Fruit fly (Drosophila melanogaster): Measurements from ENCODE around the gene HemK2.

Gene HemK2

dm6 chr2L:2759654-2760053 lies at the start of gene HemK2, which contains the start of the genes Snapin and Tnpo-SR:
Gene HemK2, minus strand, starts transcription at chr2L:2759677.
Gene Snapin, minus strand, starts transcription at chr2L:2759677.
Gene Tnpo-SR, plus strand, starts transcription at chr2L:2759924.
- TF ChIP-seq CG8478 (optimal IDR thresholded peaks at IDR 0.05) (no peak), CTCF (optimal IDR thresholded peaks at IDR 0.05) (no peak)

- TF ChIP-seq CTCF (optimal IDR thresholded peaks at IDR 0.05), result no peak
- no peak for TF ChIP-seq CG8478 (optimal IDR thresholded peaks at IDR 0.05)
Measured at dm6 chr2L:2808038-2808699, 48.7 kb upstream of the HemK2 start.

dm6 chr2L:2807597-2807996 lies 48.1 kb upstream of the HemK2 start:
- no peak for TF ChIP-seq CTCF (optimal IDR thresholded peaks at IDR 0.05)
- no peak for TF ChIP-seq CG8478 (optimal IDR thresholded peaks at IDR 0.05)

dm6 chr2L:2806190-2806763 lies 46.8 kb upstream of the HemK2 start:
- no peak for TF ChIP-seq CTCF (optimal IDR thresholded peaks at IDR 0.05)
- TF ChIP-seq CG8478 (optimal IDR thresholded peaks at IDR 0.05), result no peak

- TF ChIP-seq CG8478 (optimal IDR thresholded peaks at IDR 0.05) (no peak), CTCF (optimal IDR thresholded peaks at IDR 0.05) (no peak)
Measured at dm6 chr2L:2804634-2805311, 45.3 kb upstream of the HemK2 start, which contains the start of gene daw. Gene daw, plus strand, starts transcription at chr2L:2805261.

dm6 chr2L:2802527-2802926 lies 43.0 kb upstream of the HemK2 start:
- TF ChIP-seq CG8478 (optimal IDR thresholded peaks at IDR 0.05) (no peak), CTCF (optimal IDR thresholded peaks at IDR 0.05) (no peak)

dm6 chr2L:2800956-2801776 lies 41.7 kb upstream of the HemK2 start:
- TF ChIP-seq CG8478 (optimal IDR thresholded peaks at IDR 0.05) (no peak), CTCF (optimal IDR thresholded peaks at IDR 0.05) (no peak)

dm6 chr2L:2799909-2800478 lies 40.5 kb upstream of the HemK2 start, which contains the start of gene Syt1:
Gene Syt1, minus strand, starts transcription at chr2L:2799979.
- no peak for TF ChIP-seq CG8478 (optimal IDR thresholded peaks at IDR 0.05)
- no peak for TF ChIP-seq CTCF (optimal IDR thresholded peaks at IDR 0.05)

dm6 chr2L:2797186-2797585 lies 37.7 kb upstream of the HemK2 start:
- TF ChIP-seq CG8478 (optimal IDR thresholded peaks at IDR 0.05), result no peak

- TF ChIP-seq CTCF (optimal IDR thresholded peaks at IDR 0.05), result no peak
- TF ChIP-seq CG8478 (optimal IDR thresholded peaks at IDR 0.05), result no peak
Measured at dm6 chr2L:2782790-2783189, 23.3 kb upstream of the HemK2 start.

- TF ChIP-seq CTCF (optimal IDR thresholded peaks at IDR 0.05) (no peak), CG8478 (optimal IDR thresholded peaks at IDR 0.05) (no peak)
Measured at dm6 chr2L:2771676-2772075, 12.2 kb upstream of the HemK2 start, which contains the start of gene CG15399. Gene CG15399, minus strand, starts transcription at chr2L:2771776.

dm6 chr2L:2769476-2770185 lies 10.2 kb upstream of the HemK2 start, which contains the start of the genes colt and HINT1:
Gene colt, minus strand, starts transcription at chr2L:2770069.
Gene HINT1, plus strand, starts transcription at chr2L:2770135.
- TF ChIP-seq CG8478 (optimal IDR thresholded peaks at IDR 0.05) (no peak), CTCF (optimal IDR thresholded peaks at IDR 0.05) (peak in 1 of 2 experiments; percentile 21)

- TF ChIP-seq CTCF (optimal IDR thresholded peaks at IDR 0.05) (no peak), CG8478 (optimal IDR thresholded peaks at IDR 0.05) (no peak)
Measured at dm6 chr2L:2767627-2768026, 8.2 kb upstream of the HemK2 start, which contains the start of the genes Taf10b and Taf10. Gene Taf10b, minus strand, starts transcription at chr2L:2767845. Gene Taf10, plus strand, starts transcription at chr2L:2767890.
